Fruit fly (Drosophila melanogaster): Measurements from ENCODE around the gene cyst.

Gene cyst

dm6 chr2L:19546869-19547710, 38.5 kb upstream of the cyst start, which contains the start of gene CG10337 (continued):
- peak; percentile 29; the same call in 1 of the 2 replicates for TF ChIP-seq Rfx (GFP tag; IDR thresholded peaks at IDR 0.05)
- peak; percentile 68 for TF ChIP-seq CG13296 (GFP tag; optimal IDR thresholded peaks at IDR 0.05)
- TF ChIP-seq nom (GFP tag; optimal IDR thresholded peaks at IDR 0.05) = peak; percentile 79
- TF ChIP-seq Doc3 (GFP tag; IDR thresholded peaks at IDR 0.05; ENCODE audit: partially characterized antibody) = no peak
- peak; percentile 85 for TF ChIP-seq sens (GFP tag)
- TF ChIP-seq Lhr (GFP tag; optimal IDR thresholded peaks at IDR 0.05) = no peak
- no peak for TF ChIP-seq ab (GFP tag; optimal IDR thresholded peaks at IDR 0.05)
- TF ChIP-seq btn (GFP tag; optimal IDR thresholded peaks at IDR 0.05) = peak; percentile 2
- TF ChIP-seq Asciz (GFP tag; optimal IDR thresholded peaks at IDR 0.05) = peak; percentile 36
- TF ChIP-seq CG15514 (GFP tag; optimal IDR thresholded peaks at IDR 0.05) = peak; percentile 53
- no peak for TF ChIP-seq CG3407 (GFP tag; optimal IDR thresholded peaks at IDR 0.05)
- peak; percentile 70 for TF ChIP-seq Hmr (GFP tag; optimal IDR thresholded peaks at IDR 0.05)
- TF ChIP-seq h (optimal IDR thresholded peaks at IDR 0.05) = no peak
- peak; percentile 97 for TF ChIP-seq cwo (GFP tag; optimal IDR thresholded peaks at IDR 0.05)
- peak; percentile 44 for TF ChIP-seq CG7786 (GFP tag; optimal IDR thresholded peaks at IDR 0.05)
- TF ChIP-seq Poxn (GFP tag; IDR thresholded peaks at IDR 0.05) = no peak
- peak; percentile 22 for TF ChIP-seq CG1647 (GFP tag; optimal IDR thresholded peaks at IDR 0.05)
- peak; percentile 34 for TF ChIP-seq kah (GFP tag; optimal IDR thresholded peaks at IDR 0.05)
- TF ChIP-seq CG6854 (GFP tag; optimal IDR thresholded peaks at IDR 0.05) = peak; percentile 64
- TF ChIP-seq phol (tag; optimal IDR thresholded peaks at IDR 0.05) = peak; percentile 29
- TF ChIP-seq sob (GFP tag; IDR thresholded peaks at IDR 0.05) = 0 out of 2 replicates have a peak, but pooled peaks have one; percentile 32
- peak; percentile 16 for TF ChIP-seq CG12155 (GFP tag; optimal IDR thresholded peaks at IDR 0.05)
- peak; percentile 30 for TF ChIP-seq bab2 (GFP tag; optimal IDR thresholded peaks at IDR 0.05)
- peak; percentile 7 for TF ChIP-seq Sry-δ (GFP tag; optimal IDR thresholded peaks at IDR 0.05)
- TF ChIP-seq p53 (GFP tag; optimal IDR thresholded peaks at IDR 0.05) = no peak
- 0 out of 2 replicates have a peak, but pooled peaks have one; percentile 11 for TF ChIP-seq ranshi (GFP tag; IDR thresholded peaks at IDR 0.05)
- peak; percentile 73 for TF ChIP-seq CG2678 (tag; optimal IDR thresholded peaks at IDR 0.05)
- no peak for TF ChIP-seq CG14965 (GFP tag; optimal IDR thresholded peaks at IDR 0.05; ENCODE audit: borderline replicate concordance)
- peak; percentile 54 for TF ChIP-seq CG34376 (GFP tag; optimal IDR thresholded peaks at IDR 0.05)
- TF ChIP-seq Fer3 (tag; optimal IDR thresholded peaks at IDR 0.05) = peak; percentile 59
- peak; percentile 54 for TF ChIP-seq CG12391 (tag; optimal IDR thresholded peaks at IDR 0.05)
- no peak for TF ChIP-seq sna (GFP tag; IDR thresholded peaks at IDR 0.05; ENCODE audit: partially characterized antibody)
- TF ChIP-seq CG1792 (GFP tag; optimal IDR thresholded peaks at IDR 0.05) = no peak
- TF ChIP-seq CG15011 (GFP tag; optimal IDR thresholded peaks at IDR 0.05) = peak; percentile 69
- TF ChIP-seq CTCF (GFP tag; optimal IDR thresholded peaks at IDR 0.05) = no peak
- TF ChIP-seq trh (GFP tag; optimal IDR thresholded peaks at IDR 0.05) = no peak
- no peak for TF ChIP-seq Dip2 (GFP tag; IDR thresholded peaks at IDR 0.05)
- TF ChIP-seq CG17361 (GFP tag; IDR thresholded peaks at IDR 0.05) = peak; percentile 30; the same call in 1 of the 3 replicates
- TF ChIP-seq CG9437 (GFP tag; optimal IDR thresholded peaks at IDR 0.05) = peak; percentile 89
- peak; percentile 55 for TF ChIP-seq PHDP (tag; optimal IDR thresholded peaks at IDR 0.05)
- peak; percentile 12 for TF ChIP-seq dm (GFP tag; optimal IDR thresholded peaks at IDR 0.05)
- TF ChIP-seq Hey (tag; optimal IDR thresholded peaks at IDR 0.05) = no peak
- TF ChIP-seq ATbp (GFP tag; optimal IDR thresholded peaks at IDR 0.05) = peak; percentile 29
- TF ChIP-seq odd (GFP tag; optimal IDR thresholded peaks at IDR 0.05) = peak; percentile 67
- peak; percentile 33 for TF ChIP-seq dmrt99B (tag; optimal IDR thresholded peaks at IDR 0.05)
- no peak for TF ChIP-seq pan (optimal IDR thresholded peaks at IDR 0.05)
- TF ChIP-seq pan (GFP tag; optimal IDR thresholded peaks at IDR 0.05 in 1 of 2, IDR thresholded peaks at IDR 0.05 in 1 of 2) = peak in 1 of 2 experiments; percentile 36
- TF ChIP-seq Ptx1 (GFP tag; IDR thresholded peaks at IDR 0.05) = peak; percentile 25; the same call in 1 of the 2 replicates
- peak; percentile 8 for TF ChIP-seq nmo (GFP tag; optimal IDR thresholded peaks at IDR 0.05)
